Fruit fly (Drosophila melanogaster): ENCODE results near the gene TFAM.

The TFAM gene

DNA sequence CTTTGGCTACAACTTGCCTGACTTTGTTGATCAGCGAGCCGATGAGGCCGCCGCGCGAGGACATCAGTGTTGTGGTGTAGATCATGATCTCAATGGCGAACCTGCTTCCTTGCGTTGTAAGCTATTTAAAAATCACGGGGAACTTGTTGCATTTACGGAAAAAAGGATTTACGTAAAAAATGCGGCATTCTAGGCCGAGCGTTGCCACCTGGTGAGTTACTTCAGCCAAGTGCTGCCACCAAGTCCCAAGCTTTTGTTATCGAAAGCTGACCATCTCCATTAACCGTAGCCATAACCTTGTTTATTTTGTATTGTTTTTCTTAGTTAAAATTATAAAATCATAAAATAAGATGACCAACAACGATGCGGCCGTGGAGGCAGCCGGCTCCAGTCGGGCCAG is at the start of gene TFAM, which contains the start of gene CG5412:
Gene TFAM, minus strand, starts transcription at position 222 of the 400 bp plus-strand sequence.
Gene CG5412, plus strand, starts transcription at position 265 of the 400 bp plus-strand sequence.
- TF ChIP-seq noc (tag; optimal IDR thresholded peaks at IDR 0.05), result no peak

DNA sequence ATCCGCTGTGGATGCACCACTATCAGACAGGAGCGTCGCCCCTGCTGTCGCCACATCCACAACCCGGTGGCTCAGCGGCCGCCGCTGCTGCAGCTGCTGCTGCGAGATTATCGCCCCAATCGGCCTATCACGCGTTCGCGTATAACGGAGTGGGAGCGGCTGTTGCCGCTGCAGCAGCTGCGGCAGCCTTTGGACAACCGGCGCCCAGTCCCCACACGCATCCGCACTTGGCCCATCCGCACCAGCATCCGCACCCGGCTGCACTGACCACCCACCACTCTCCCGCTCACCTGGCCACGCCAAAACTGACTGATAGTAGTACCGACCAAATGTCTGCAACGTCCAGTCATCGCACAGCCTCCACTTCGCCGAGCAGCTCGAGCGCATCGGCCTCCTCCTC is 49.3 kb upstream of the TFAM start:
- TF ChIP-seq noc (tag; optimal IDR thresholded peaks at IDR 0.05), result no peak

DNA sequence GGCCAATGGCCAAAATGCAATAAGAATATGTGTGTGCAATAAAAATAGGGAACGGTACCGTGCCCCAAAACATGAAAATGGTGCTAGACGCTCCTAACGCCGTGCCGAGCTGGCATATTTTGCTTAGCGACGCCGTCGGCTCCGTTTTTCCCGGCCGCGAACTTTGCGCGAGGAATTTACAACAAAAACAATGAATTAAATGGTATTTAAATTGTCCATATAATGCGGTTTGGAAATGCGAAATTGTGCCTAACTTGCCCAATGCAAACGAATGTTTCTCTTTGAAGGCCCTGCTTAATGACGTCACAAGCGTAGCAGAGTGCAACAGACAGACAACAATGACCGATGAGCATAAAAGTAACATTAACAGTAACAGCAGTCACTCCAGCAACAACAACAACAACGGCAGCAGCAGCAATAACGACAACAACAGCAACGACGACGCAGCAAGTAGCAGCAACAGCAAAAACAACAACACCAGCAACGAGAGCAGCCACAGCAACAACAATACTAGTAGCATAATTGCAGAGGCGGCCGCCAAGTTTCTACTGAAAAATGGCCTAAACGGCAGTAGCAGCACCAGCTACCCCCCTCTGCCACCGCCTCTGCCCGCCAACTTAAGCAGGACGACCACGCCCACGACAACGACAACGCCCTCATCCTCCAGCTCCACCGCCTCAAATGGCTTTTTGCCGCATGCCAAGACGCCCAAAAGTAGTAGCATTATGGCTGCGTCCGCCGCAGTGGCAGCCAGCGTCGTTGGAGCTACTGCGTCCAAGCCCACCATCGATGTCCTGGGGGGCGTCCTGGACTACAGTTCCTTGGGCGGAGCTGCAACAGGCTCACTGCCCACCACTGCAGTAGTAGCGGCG is 45.7 kb upstream of the TFAM start:
- TF ChIP-seq noc (tag; optimal IDR thresholded peaks at IDR 0.05), result no peak

DNA sequence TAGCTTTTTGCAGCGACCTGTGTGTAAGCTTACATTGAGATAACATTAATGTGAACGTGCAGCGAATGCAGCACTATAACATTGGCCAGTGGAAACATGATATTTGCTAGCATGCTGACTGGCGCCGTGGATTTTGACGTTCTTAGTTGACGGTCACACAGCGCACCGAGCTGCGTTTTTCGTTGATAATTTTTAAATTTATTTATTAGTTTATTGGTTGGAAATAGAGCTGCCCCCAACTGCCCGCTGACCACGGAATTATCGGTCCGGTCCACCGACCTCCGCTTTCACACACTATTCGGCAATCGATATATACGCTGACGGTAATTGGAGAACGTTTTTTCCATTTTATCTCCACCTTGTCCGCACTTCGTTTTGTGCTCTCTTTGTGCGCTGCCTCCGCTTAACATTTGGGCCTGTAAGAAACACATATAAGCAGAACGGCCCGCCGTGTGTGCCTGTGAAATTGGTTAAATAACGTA is 45.0 kb upstream of the TFAM start, which contains the start of gene H:
Gene H, plus strand, starts transcription at position 134 of the 482 bp plus-strand sequence.
- no peak for TF ChIP-seq noc (tag; optimal IDR thresholded peaks at IDR 0.05)

DNA sequence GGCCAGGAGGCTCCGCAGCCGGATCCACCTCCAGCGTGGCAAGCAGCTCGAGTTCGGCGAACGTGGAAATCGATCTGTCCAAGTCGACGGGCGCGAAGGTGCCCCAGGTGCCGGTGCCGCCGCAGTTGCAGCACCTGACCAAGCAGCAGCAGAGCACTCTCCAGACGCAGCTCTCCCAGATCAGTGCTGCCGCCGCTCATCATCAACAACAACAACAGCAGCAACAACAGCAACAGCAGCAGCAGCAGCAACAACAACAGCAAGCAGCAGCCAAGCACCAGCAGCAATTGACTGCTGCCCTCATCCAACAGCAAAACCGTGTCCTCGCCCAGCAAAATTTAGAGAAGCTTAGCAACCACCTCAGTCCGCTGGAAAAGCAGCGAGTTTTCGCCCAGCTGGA is 42.1 kb upstream of the TFAM start:
- no peak for TF ChIP-seq noc (tag; optimal IDR thresholded peaks at IDR 0.05)

DNA sequence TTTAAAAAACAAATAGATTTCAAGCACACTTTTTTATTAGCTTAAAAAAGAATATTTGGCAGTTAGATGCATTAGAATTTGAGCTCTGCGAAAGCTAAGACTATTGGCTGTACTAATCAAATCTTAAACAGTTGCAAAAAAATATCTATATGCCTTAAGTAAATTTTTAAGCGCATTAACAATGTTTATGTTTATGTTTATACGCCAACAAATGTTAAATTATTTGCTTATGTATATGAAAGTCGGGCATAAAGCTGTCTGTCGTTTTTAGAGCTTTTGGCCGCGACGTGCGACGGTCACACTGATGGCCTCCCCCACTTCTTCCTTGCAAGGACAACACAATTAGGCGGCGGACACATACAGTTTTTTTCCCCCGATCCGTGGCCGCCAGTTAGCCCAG is 40.8 kb upstream of the TFAM start, which contains the start of gene CG5466:
Gene CG5466, plus strand, starts transcription at position 301 of the 400 bp plus-strand sequence.
- no peak for TF ChIP-seq noc (tag; optimal IDR thresholded peaks at IDR 0.05)

DNA sequence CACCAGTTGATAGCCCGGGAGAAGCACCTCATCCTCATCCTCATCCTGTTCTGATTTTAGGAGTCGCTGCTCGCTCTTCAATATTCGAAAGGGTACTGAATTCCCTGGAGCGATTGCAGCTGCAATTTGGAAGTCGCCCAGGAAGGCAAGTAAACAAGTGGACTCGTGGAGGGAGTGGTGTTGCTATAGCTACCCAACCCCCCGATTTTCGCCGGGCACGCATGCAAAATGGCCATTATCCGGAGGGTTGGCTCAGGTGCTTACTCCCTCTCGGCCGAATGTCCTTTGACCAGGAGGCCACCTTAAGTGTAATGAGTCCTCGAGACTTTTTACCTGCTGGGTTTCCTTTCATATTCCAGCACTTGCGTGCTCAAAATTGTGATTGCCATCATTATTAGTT is 40.0 kb upstream of the TFAM start, which contains the start of gene CG15923:
Gene CG15923, minus strand, starts transcription at position 101 of the 400 bp plus-strand sequence.
- no peak for TF ChIP-seq noc (tag; optimal IDR thresholded peaks at IDR 0.05)

DNA sequence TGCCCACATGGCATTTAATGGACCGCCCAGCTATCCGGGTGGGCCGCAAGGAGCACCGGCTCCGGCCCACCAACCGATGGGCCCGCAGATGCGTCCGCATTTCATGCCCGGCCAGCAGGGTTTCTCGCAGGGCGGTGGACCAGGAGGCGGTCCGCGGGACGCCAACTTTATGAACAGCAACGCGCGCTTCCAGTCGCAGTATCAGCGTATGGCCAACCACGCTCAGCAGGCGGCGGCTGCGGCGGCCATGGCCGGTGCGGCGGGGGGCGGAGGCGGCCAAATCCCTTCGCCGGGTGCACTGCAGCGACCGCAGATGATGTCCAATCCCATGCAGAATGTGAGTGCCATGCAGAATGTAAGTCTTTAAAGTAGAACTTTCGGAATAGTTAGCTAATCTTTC is 31.4 kb upstream of the TFAM start:
- TF ChIP-seq noc (tag; optimal IDR thresholded peaks at IDR 0.05), result no peak

DNA sequence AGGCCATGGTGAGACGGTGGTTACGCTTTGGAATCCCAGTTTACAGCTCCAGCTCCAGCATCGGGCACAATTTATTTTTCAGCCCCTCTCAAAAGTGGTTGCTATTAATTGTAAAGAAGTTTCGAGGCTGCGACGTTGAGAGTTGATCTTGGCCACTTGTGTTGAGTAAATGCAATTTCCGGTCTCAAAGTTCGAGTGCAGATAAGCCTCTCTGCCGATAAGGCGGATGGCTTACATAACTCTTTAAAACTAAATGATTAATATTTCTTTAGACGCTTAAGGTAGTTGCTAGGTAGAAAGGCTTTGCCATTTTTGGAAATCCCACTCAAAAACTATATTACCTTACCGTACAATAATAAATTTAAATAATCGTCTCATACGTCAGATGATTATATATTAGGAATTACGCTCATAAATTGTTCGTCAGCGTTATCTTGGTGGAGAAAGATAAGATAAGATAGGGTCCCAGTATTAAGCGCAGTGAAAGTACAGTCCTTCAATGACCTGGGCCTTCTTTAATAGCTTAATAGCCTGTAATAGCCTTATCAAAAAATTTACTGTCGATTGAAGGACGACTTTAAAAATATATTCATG is 28.8 kb upstream of the TFAM start:
- peak; percentile 79 for TF ChIP-seq noc (tag; optimal IDR thresholded peaks at IDR 0.05)

DNA sequence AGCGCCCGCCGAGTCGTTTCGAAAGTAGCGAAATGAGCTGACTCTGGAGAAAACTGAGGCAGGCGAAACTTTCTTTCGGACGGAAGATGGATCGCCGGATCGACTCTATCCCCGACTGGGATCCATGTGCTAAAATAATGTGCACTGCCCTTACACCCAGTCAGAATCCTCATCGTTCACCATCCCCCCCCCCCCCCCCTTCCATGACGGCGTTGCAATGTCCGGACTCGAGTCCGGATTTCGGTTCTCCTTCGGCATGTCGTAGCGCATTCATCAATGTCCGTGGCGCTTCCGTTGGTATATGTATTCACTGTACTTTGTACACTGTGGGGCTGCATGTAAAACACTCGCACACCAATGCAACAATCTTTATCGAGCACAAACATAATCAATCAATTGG is 28.3 kb upstream of the TFAM start:
- no peak for TF ChIP-seq noc (tag; optimal IDR thresholded peaks at IDR 0.05)

DNA sequence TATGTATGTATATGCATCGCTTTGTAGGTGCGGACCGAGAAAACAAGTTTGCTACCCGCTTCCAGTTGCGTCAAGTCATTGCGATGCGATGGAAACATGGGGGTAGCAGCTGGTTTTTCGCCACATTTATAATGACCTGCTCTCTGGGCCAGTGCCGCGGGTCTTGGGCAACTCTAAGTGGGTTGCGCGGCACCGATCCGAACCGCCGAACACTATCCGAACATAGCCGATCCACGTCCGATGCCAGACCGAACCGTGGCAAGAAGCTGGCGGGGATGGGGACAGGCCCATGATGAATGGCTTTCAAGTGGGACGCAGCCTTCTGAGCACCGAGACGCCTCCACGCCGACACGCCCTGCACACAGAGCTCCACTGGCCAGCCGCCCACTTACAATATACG is 27.3 kb upstream of the TFAM start:
- TF ChIP-seq noc (tag; optimal IDR thresholded peaks at IDR 0.05), result no peak

DNA sequence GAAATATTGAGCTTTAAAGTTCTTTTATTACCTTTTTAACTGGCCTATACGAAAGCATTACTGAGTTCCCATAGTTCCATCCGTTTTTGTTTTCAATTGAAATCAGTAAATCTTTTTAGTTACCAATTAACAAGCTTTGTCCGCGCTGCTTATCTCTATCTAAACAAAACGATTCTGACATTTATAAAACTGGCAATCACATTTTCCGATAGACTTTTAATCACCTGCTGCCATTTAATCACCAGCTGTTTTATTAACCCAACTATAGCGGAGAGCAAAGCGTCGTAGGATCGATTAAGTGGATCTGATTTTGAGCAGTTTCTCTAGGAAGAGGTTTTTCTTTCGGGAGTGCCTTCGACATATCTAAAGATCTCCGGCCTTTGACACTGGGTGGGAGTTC is 25.8 kb upstream of the TFAM start:
- TF ChIP-seq noc (tag; optimal IDR thresholded peaks at IDR 0.05), result no peak

DNA sequence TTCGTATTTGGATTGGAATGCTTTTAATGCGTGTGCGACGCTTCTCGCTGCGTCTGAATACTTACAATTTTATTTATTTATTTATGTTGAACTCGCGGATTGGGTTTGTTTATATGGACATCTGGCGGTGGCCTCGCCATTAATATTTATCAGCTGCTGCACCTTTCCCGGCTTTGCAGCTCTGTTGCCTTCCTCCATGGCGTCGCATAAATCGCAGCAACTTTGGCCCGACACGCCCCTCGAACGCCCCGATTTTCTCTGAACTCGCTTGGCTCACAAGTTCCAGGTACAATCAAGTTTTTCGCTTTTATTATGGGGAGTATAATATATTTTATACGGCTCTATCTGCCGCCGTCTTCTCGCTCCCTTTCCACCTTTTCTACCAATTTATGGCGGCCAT is 23.3 kb upstream of the TFAM start:
- no peak for TF ChIP-seq noc (tag; optimal IDR thresholded peaks at IDR 0.05)

DNA sequence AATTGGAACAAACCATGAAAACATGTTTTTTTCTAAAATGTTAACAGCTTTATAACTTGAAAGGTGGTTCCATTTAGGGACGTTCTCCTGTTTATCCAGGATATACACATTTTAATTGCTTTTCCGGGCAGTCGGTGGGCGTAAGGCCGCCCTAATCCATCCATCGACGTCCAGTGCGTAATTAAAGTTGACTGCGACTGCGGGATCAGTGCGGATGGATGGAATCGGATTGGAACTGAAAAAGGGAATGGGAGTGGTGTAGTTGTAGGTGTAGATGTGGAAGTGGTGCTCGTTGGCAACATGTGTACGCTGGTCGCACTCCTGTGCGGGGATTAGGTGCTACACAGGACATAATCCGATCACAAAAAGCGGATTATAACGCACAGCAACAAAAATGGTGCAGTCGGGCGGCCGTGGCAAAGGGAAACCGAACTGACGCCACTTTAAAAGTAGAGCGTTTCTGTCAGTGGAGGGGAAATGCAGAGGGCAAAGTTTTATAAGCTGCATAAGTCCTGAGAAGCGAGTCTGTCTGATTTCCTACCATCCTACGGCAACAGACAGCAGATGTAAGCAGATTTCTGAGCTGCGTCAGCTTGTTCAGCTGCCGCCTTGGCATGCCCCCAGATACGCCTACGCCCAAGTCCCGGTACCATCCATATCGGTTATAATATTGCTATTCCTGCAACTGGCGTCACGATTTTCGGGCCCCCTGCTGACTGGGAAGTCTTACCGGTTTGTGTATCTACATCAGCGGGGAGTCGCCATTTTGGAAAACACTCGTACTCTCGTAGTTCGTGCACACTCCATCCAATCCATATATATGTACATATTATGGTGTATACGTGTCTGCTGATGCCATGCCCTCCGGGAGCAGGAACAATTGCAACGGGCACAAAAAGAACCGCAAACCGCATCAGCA is 20.9 kb upstream of the TFAM start:
- TF ChIP-seq noc (tag; optimal IDR thresholded peaks at IDR 0.05), result no peak

DNA sequence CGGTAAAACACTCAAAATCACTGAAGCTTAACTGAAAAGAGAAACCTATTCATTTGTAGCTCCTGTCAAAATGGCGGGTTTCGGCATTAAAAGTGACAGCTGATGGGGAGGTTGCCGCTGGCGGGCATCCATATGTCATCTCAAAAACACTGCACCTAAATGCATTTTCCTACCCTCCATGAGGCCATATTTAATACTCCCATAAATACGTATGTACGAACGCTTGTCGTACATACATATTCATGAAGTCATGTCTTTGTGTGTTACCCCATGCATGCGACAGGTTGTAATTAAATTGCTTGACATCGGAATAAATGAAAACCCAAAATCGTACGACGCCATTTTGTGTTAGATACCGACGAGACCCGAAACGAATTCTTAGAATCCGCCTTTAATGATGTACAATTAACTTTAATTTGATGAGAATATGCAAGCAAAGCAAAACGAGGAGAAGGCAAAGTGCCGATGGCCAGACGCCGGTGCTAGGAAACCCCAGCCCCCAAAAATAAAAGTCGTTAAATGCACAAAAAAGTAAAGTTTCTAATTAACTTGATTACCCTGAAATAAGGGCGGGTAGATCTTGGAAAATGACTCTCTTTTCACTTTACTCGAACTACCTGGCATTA is 19.6 kb upstream of the TFAM start:
- TF ChIP-seq noc (tag; optimal IDR thresholded peaks at IDR 0.05), result no peak

All from whole organism, larva.